Worm (Caenorhabditis elegans) whole organism, L4 larva: ENCODE data around the gene hic-1.

Experiments used
- D1046.2 ChIP-seq: fragments of 200-800 bp; sonication (Bioruptor generic); IDR thresholded peaks from 2 replicates; pipeline ENCODE4 v1.3.6; 2022; ENCODE audit warnings: missing genetic modification characterization, missing compliant biosample characterization
- F10B5.3 ChIP-seq: sonication (generic microtip); optimal IDR thresholded peaks from 2 replicates; lab custom pipeline; 2016; ENCODE audit warnings: mild to moderate bottlenecking, missing genetic modification characterization, missing compliant biosample characterization
- F37D6.2 ChIP-seq: sonication (generic microtip); optimal IDR thresholded peaks from 2 replicates; lab custom pipeline; 2016; ENCODE audit warnings: mild to moderate bottlenecking, missing genetic modification characterization, missing compliant biosample characterization
- F49E8.2 ChIP-seq: sonication (generic microtip); optimal IDR thresholded peaks from 2 replicates; lab custom pipeline; 2016; ENCODE audit warnings: missing compliant biosample characterization, mild to moderate bottlenecking, missing genetic modification characterization, borderline replicate concordance
- R02D3.7 ChIP-seq: fragments of 150-350 bp; sonication (generic microtip); optimal IDR thresholded peaks from 3 replicates; lab custom pipeline; 2014; ENCODE audit warnings: missing biosample characterization, missing genetic modification characterization
- Y105C5A.15 ChIP-seq: fragments of 200-800 bp; sonication (Bioruptor generic); IDR thresholded peaks from 2 replicates; pipeline ENCODE4 v1.3.6; 2022; ENCODE audit warnings: missing genetic modification characterization, missing compliant biosample characterization
- Y5F2A.4 ChIP-seq: fragments of 200-800 bp; sonication (Bioruptor generic); optimal IDR thresholded peaks from 2 replicates; lab custom pipeline; 2018; ENCODE audit warnings: mild to moderate bottlenecking, missing genetic modification characterization, missing compliant biosample characterization
- Y75B8A.6 ChIP-seq: fragments of 200-800 bp; sonication (Bioruptor generic); IDR thresholded peaks from 2 replicates; pipeline ENCODE4 v1.3.6; 2022; ENCODE audit warnings: missing genetic modification reagents, missing genetic modification characterization, missing compliant biosample characterization
- ZK546.5 ChIP-seq, 2 experiments: sonication (generic microtip); optimal IDR thresholded peaks; 2 replicates each; lab custom pipeline; 2017; ENCODE audit warnings: missing biosample characterization in 2 of 2, missing genetic modification characterization in 2 of 2
- aha-1 ChIP-seq: fragments of 150-350 bp; peaks from one replicate; lab custom pipeline; 2014; ENCODE audit warnings: missing biosample characterization, missing genetic modification characterization
- arid-1 ChIP-seq: fragments of 200-800 bp; sonication (Bioruptor generic); conservative IDR thresholded peaks from 2 replicates; pipeline ENCODE4 v1.3.6; 2022; ENCODE audit warnings: missing genetic modification reagents, missing genetic modification characterization, missing compliant biosample characterization
- ceh-32 ChIP-seq: sonication (generic microtip); optimal IDR thresholded peaks from 2 replicates; lab custom pipeline; 2016; ENCODE audit warnings: mild to moderate bottlenecking, missing genetic modification characterization, missing compliant biosample characterization; ENCODE audit not compliant: poor library complexity
- ceh-62 ChIP-seq: sonication (generic microtip); optimal IDR thresholded peaks from 2 replicates; lab custom pipeline; 2017; ENCODE audit warnings: missing biosample characterization, missing genetic modification characterization
- daf-12 ChIP-seq: fragments of 150-350 bp; optimal IDR thresholded peaks from 2 replicates; lab custom pipeline; 2014; ENCODE audit warnings: missing biosample characterization, missing genetic modification reagents, missing genetic modification characterization
- daf-16 ChIP-seq, 3 experiments: sonication (generic microtip); optimal IDR thresholded peaks; 2 replicates each; lab custom pipeline; 2016 to 2017; ENCODE audit warnings: missing genetic modification characterization in 3 of 3, missing genetic modification reagents in 3 of 3, mild to moderate bottlenecking in 2 of 3, missing compliant biosample characterization in 2 of 3, missing biosample characterization in 1 of 3, moderate library complexity in 1 of 3
- dmd-6 ChIP-seq: fragments of 200-800 bp; sonication (Bioruptor generic); IDR thresholded peaks from 2 replicates; pipeline ENCODE4 v1.3.6; 2022; ENCODE audit warnings: missing genetic modification reagents, missing genetic modification characterization, missing compliant biosample characterization
- dmd-8 ChIP-seq: fragments of 200-800 bp; sonication (Bioruptor generic); IDR thresholded peaks from 2 replicates; pipeline ENCODE4 v1.3.6; 2022; ENCODE audit warnings: missing genetic modification characterization, missing compliant biosample characterization
- dpl-1 ChIP-seq: fragments of 150-350 bp; optimal IDR thresholded peaks from 2 replicates; lab custom pipeline; 2014; ENCODE audit warnings: missing biosample characterization, missing genetic modification reagents, missing genetic modification characterization
- egl-27 ChIP-seq: sonication (generic microtip); optimal IDR thresholded peaks from 3 replicates; lab custom pipeline; 2017; ENCODE audit warnings: missing biosample characterization, missing genetic modification reagents, missing genetic modification characterization
- fkh-10 ChIP-seq: fragments of 150-350 bp; optimal IDR thresholded peaks from 2 replicates; lab custom pipeline; 2014; ENCODE audit warnings: missing biosample characterization, missing genetic modification reagents, missing genetic modification characterization
- hif-1 ChIP-seq, 2 experiments: sonication (generic microtip); optimal IDR thresholded peaks; 2 replicates each; lab custom pipeline; 2016 to 2017; ENCODE audit warnings: missing compliant biosample characterization in 2 of 2, missing genetic modification characterization in 2 of 2, missing genetic modification reagents in 2 of 2, missing genotype in 2 of 2, mild to moderate bottlenecking in 1 of 2
- hlh-11 ChIP-seq: fragments of 200-800 bp; sonication (Bioruptor generic); optimal IDR thresholded peaks from 2 replicates; lab custom pipeline; 2018; ENCODE audit warnings: mild to moderate bottlenecking, missing genetic modification characterization, missing compliant biosample characterization
- jun-1 ChIP-seq: fragments of 150-350 bp; optimal IDR thresholded peaks from 2 replicates; lab custom pipeline; 2014; ENCODE audit warnings: missing biosample characterization, missing genetic modification reagents, missing genetic modification characterization
- lsy-2 ChIP-seq, 2 experiments: fragments of 150-350 bp in 1 of 2; sonication (generic microtip) in 1 of 2; optimal IDR thresholded peaks; 2 replicates each; lab custom pipeline; 2014 to 2017; ENCODE audit warnings: missing biosample characterization in 2 of 2, missing genetic modification characterization in 2 of 2
- mep-1 ChIP-seq: fragments of 150-350 bp; sonication (generic microtip); optimal IDR thresholded peaks from 3 replicates; lab custom pipeline; 2014; ENCODE audit warnings: missing biosample characterization, missing genetic modification characterization
- mes-2 ChIP-seq: sonication (generic microtip); optimal IDR thresholded peaks from 2 replicates; lab custom pipeline; 2016; ENCODE audit warnings: missing genotype, mild to moderate bottlenecking, missing genetic modification characterization, missing compliant biosample characterization; ENCODE audit not compliant: poor library complexity, severe bottlenecking
- mxl-2 ChIP-seq: fragments of 200-800 bp; sonication (Bioruptor generic); conservative IDR thresholded peaks from 2 replicates; pipeline ENCODE4 v1.3.6; 2022; ENCODE audit warnings: missing genetic modification reagents, missing genetic modification characterization, missing compliant biosample characterization
- nhr-10 ChIP-seq: fragments of 150-350 bp; optimal IDR thresholded peaks from 2 replicates; lab custom pipeline; 2014; ENCODE audit warnings: missing biosample characterization, missing genetic modification characterization
- nhr-102 ChIP-seq: sonication (generic microtip); optimal IDR thresholded peaks from 2 replicates; lab custom pipeline; 2016; ENCODE audit warnings: mild to moderate bottlenecking, missing genetic modification characterization, moderate library complexity, missing compliant biosample characterization
- nhr-25 ChIP-seq: sonication (generic microtip); optimal IDR thresholded peaks from 2 replicates; lab custom pipeline; 2017; ENCODE audit warnings: missing genetic modification characterization, mild to moderate bottlenecking, missing compliant biosample characterization, antibody characterized with exemption, moderate library complexity, borderline replicate concordance; ENCODE audit not compliant: insufficient read depth
- nhr-28 ChIP-seq: fragments of 150-350 bp; optimal IDR thresholded peaks from 2 replicates; lab custom pipeline; 2014; ENCODE audit warnings: missing biosample characterization, missing genetic modification characterization
- nhr-41 ChIP-seq: fragments of 200-800 bp; sonication (Bioruptor generic); IDR thresholded peaks from 2 replicates; pipeline ENCODE4 v1.3.6; 2022; ENCODE audit warnings: missing genetic modification reagents, missing genetic modification characterization, missing compliant biosample characterization
- nhr-42 ChIP-seq: fragments of 200-800 bp; sonication (Bioruptor generic); IDR thresholded peaks from 2 replicates; pipeline ENCODE4 v1.3.6; 2022; ENCODE audit warnings: missing genetic modification characterization, missing compliant biosample characterization
- nhr-76 ChIP-seq: fragments of 150-350 bp; optimal IDR thresholded peaks from 2 replicates; lab custom pipeline; 2014; ENCODE audit warnings: missing biosample characterization, missing genetic modification characterization
- nhr-77 ChIP-seq: fragments of 150-350 bp; optimal IDR thresholded peaks from 2 replicates; lab custom pipeline; 2014; ENCODE audit warnings: missing biosample characterization, missing genetic modification characterization
- php-3 ChIP-seq: fragments of 200-800 bp; sonication (Bioruptor generic); IDR thresholded peaks from 2 replicates; pipeline ENCODE4 v1.3.6; 2022; ENCODE audit warnings: missing genetic modification reagents, missing genetic modification characterization, missing compliant biosample characterization
- sdz-12 ChIP-seq: fragments of 200-800 bp; sonication (Bioruptor generic); optimal IDR thresholded peaks from 2 replicates; lab custom pipeline; 2018; ENCODE audit warnings: mild to moderate bottlenecking, missing genetic modification characterization, missing compliant biosample characterization
- set-16 ChIP-seq: fragments of 200-800 bp; sonication (Bioruptor generic); IDR thresholded peaks from 2 replicates; pipeline ENCODE4 v1.3.6; 2022; ENCODE audit warnings: missing genetic modification reagents, missing genetic modification characterization, missing compliant biosample characterization
- skn-1 ChIP-seq: fragments of 150-350 bp; optimal IDR thresholded peaks from 2 replicates; lab custom pipeline; 2014; ENCODE audit warnings: missing biosample characterization, missing genetic modification characterization
- spr-3 ChIP-seq: fragments of 200-800 bp; sonication (Bioruptor generic); optimal IDR thresholded peaks from 2 replicates; lab custom pipeline; 2018; ENCODE audit warnings: mild to moderate bottlenecking, missing genetic modification characterization, missing compliant biosample characterization
- tra-1 ChIP-seq: fragments of 200-800 bp; sonication (Bioruptor generic); IDR thresholded peaks from 2 replicates; pipeline ENCODE4 v1.3.6; 2022; ENCODE audit warnings: missing genetic modification reagents, missing genetic modification characterization, missing compliant biosample characterization
- vab-7 ChIP-seq: fragments of 200-800 bp; sonication (Bioruptor generic); IDR thresholded peaks from 2 replicates; pipeline ENCODE4 v1.3.6; 2022; ENCODE audit warnings: missing genetic modification reagents, missing genetic modification characterization, missing compliant biosample characterization
- zip-11 ChIP-seq: fragments of 200-800 bp; sonication (Bioruptor generic); IDR thresholded peaks from 2 replicates; pipeline ENCODE4 v1.3.6; 2022; ENCODE audit warnings: missing genetic modification characterization, missing compliant biosample characterization
- zip-2 ChIP-seq: fragments of 150-350 bp; optimal IDR thresholded peaks from 2 replicates; lab custom pipeline; 2014; ENCODE audit warnings: missing biosample characterization, missing genetic modification characterization

The hic-1 gene

ce11 chrX:6644971-6645704, 46.5 kb upstream of the hic-1 start, which contains the start of gene C56E10.3 (continued):
- TF ChIP-seq dpl-1 (no peak), Y105C5A.15 (GFP tag; lab: Robert Waterston, UW) (no peak), jun-1 (tag; lab: Kevin White, UChicago) (no peak), dmd-8 (GFP tag; lab: Robert Waterston, UW) (no peak), ceh-62 (tag; lab: Kevin White, UChicago) (no peak), spr-3 (GFP tag; lab: Kevin White, UChicago) (no peak), R02D3.7 (no peak), hlh-11 (tag; lab: Kevin White, UChicago) (peak; percentile 64), nhr-10 (tag; lab: Kevin White, UChicago) (no peak), dmd-6 (GFP tag; lab: Robert Waterston, UW) (peak; percentile 19; the same call in 1 of the 2 replicates), nhr-77 (tag; lab: Kevin White, UChicago) (peak; percentile 21), Y75B8A.6 (GFP tag; lab: Robert Waterston, UW) (no peak), set-16 (no peak), sdz-12 (GFP tag; lab: Kevin White, UChicago) (no peak), mxl-2 (no peak), D1046.2 (GFP tag; lab: Robert Waterston, UW) (no peak), nhr-28 (tag; lab: Kevin White, UChicago) (peak; percentile 20), nhr-76 (tag; lab: Kevin White, UChicago) (no peak), mep-1 (tag; lab: Kevin White, UChicago) (peak; percentile 46), vab-7 (GFP tag; lab: Robert Waterston, UW) (no peak), daf-12 (tag; lab: Kevin White, UChicago) (no peak), zip-11 (no peak), F49E8.2 (no peak), Y5F2A.4 (no peak), ZK546.5 (tag; optimal IDR thresholded peaks at IDR 0.05; lab: Kevin White, UChicago) (no peak), nhr-25 (tag; lab: Kevin White, UChicago) (no peak), zip-2 (tag; lab: Kevin White, UChicago) (no peak), nhr-41 (GFP tag; lab: Robert Waterston, UW) (no peak), nhr-42 (GFP tag; lab: Robert Waterston, UW) (no peak), mes-2 (tag; lab: Kevin White, UChicago) (no peak), ceh-32 (no peak), F10B5.3 (tag; lab: Kevin White, UChicago) (no peak), daf-16 (GFP tag; optimal IDR thresholded peaks at IDR 0.05; lab: Kevin White, UChicago) (no peak), daf-16 (tag; optimal IDR thresholded peaks at IDR 0.05; lab: Kevin White, UChicago) (peak; percentile 89), fkh-10 (GFP tag; lab: Kevin White, UChicago) (no peak), tra-1 (no peak), aha-1 (no peak), lsy-2 (tag; optimal IDR thresholded peaks at IDR 0.05; lab: Kevin White, UChicago) (peak in 1 of 2 experiments; percentile 21), egl-27 (tag; lab: Kevin White, UChicago) (no peak), php-3 (GFP tag; lab: Robert Waterston, UW) (0 out of 2 replicates have a peak, but pooled peaks have one; percentile 8), F37D6.2 (tag; lab: Kevin White, UChicago) (no peak), skn-1 (tag; lab: Kevin White, UChicago) (no peak), nhr-102 (tag; lab: Kevin White, UChicago) (peak; percentile 13), arid-1 (GFP tag; lab: Robert Waterston, UW) (no peak), hif-1 (tag; optimal IDR thresholded peaks at IDR 0.05; lab: Kevin White, UChicago) (no peak)
